Worm (Caenorhabditis elegans) whole organism, L3 larva: Measurements from ENCODE around the gene W07G4.8.

Source experiments
- ama-1 ChIP-seq: fragments of 150-350 bp; optimal IDR thresholded peaks from 2 replicates; lab custom pipeline; 2018
- ceh-82 ChIP-seq: fragments of 150-350 bp; optimal IDR thresholded peaks from 2 replicates; lab custom pipeline; 2014; ENCODE audit warnings: missing biosample characterization, missing genetic modification characterization
- fkh-10 ChIP-seq: sonication (generic microtip); optimal IDR thresholded peaks from 2 replicates; lab custom pipeline; 2017; ENCODE audit warnings: missing biosample characterization, missing genetic modification reagents, missing genetic modification characterization
- hmg-11 ChIP-seq: sonication (generic microtip); optimal IDR thresholded peaks from 2 replicates; lab custom pipeline; 2016; ENCODE audit warnings: missing genetic modification characterization, missing compliant biosample characterization
- jun-1 ChIP-seq: fragments of 150-350 bp; optimal IDR thresholded peaks from 2 replicates; lab custom pipeline; 2014; ENCODE audit warnings: missing biosample characterization, missing genetic modification reagents, missing genetic modification characterization
- lin-39 ChIP-seq: fragments of 150-350 bp; optimal IDR thresholded peaks from 2 replicates; lab custom pipeline; 2018; ENCODE audit warnings: missing biosample characterization, missing genetic modification reagents, missing genetic modification characterization
- nhr-77 ChIP-seq: fragments of 150-350 bp; optimal IDR thresholded peaks from 2 replicates; lab custom pipeline; 2014; ENCODE audit warnings: missing biosample characterization, missing genetic modification characterization
- pha-4 ChIP-seq: fragments of 150-350 bp; optimal IDR thresholded peaks from 2 replicates; lab custom pipeline; 2014; ENCODE audit warnings: missing biosample characterization, missing genetic modification reagents, missing genetic modification characterization
- sea-2 ChIP-seq: fragments of 150-350 bp; sonication (generic microtip); optimal IDR thresholded peaks from 4 replicates; lab custom pipeline; 2014; ENCODE audit warnings: missing biosample characterization, missing genetic modification reagents, missing genetic modification characterization
- skn-1 ChIP-seq: fragments of 150-350 bp; optimal IDR thresholded peaks from 2 replicates; lab custom pipeline; 2014; ENCODE audit warnings: missing biosample characterization, missing genetic modification characterization
- tbx-2 ChIP-seq: sonication (generic microtip); optimal IDR thresholded peaks from 2 replicates; lab custom pipeline; 2016; ENCODE audit warnings: mild to moderate bottlenecking, missing genetic modification characterization, missing compliant biosample characterization
- unc-62 ChIP-seq: fragments of 150-350 bp; sonication (generic microtip); optimal IDR thresholded peaks from 4 replicates; lab custom pipeline; 2014; ENCODE audit warnings: missing biosample characterization, missing genetic modification reagents, missing genetic modification characterization

ce11 chrV:13009271-13009670 is 40.1 kb downstream of the W07G4.8 start:
- TF ChIP-seq jun-1: no peak
- no peak for TF ChIP-seq hmg-11 (tag; lab: Kevin White, UChicago)
- no peak for TF ChIP-seq nhr-77 (tag; lab: Kevin White, UChicago)
- no peak for TF ChIP-seq fkh-10 (GFP tag; lab: Kevin White, UChicago)
- TF ChIP-seq tbx-2 (tag; lab: Kevin White, UChicago): no peak
- no peak for TF ChIP-seq unc-62 (GFP tag; lab: Kevin White, UChicago)
- no peak for TF ChIP-seq ceh-82 (tag; lab: Kevin White, UChicago)
- no peak for TF ChIP-seq lin-39 (tag; lab: Kevin White, UChicago)
- TF ChIP-seq ama-1 (lab: Kevin White, UChicago): no peak
- TF ChIP-seq skn-1 (tag; lab: Kevin White, UChicago): no peak
- no peak for TF ChIP-seq pha-4
- TF ChIP-seq sea-2: no peak
